Fruit fly (Drosophila melanogaster) whole organism, embryonic: ENCODE data around the gene dpr20.

Experiments
- Atf6 ChIP-seq: fragments of 200-800 bp; sonication (Bioruptor generic); IDR thresholded peaks from 2 replicates; pipeline ENCODE4 v1.3.6; 2022; ENCODE audit warnings: missing biosample characterization, missing genetic modification characterization
- Awh ChIP-seq: fragments of 200-800 bp; sonication (Bioruptor generic); IDR thresholded peaks from 2 replicates; pipeline ENCODE4, ENCODE4 v1.3.6; 2022; ENCODE audit warnings: missing biosample characterization, missing genetic modification characterization
- CG11695 ChIP-seq: fragments of 200-800 bp; sonication (Bioruptor generic); IDR thresholded peaks from 3 replicates; pipeline ENCODE4 v1.3.6; 2022; ENCODE audit warnings: missing biosample characterization, missing genetic modification characterization
- CG12236 ChIP-seq: fragments of 200-800 bp; sonication (Bioruptor generic); optimal IDR thresholded peaks from 2 replicates; lab custom pipeline; 2016; ENCODE audit warnings: missing biosample characterization, missing genetic modification characterization
- CG13775 ChIP-seq: fragments of 200-800 bp; sonication (Bioruptor generic); optimal IDR thresholded peaks from 3 replicates; lab custom pipeline; 2017; ENCODE audit warnings: missing biosample characterization, mild to moderate bottlenecking, missing genetic modification characterization
- CG15601 ChIP-seq: fragments of 200-800 bp; sonication (Bioruptor generic); optimal IDR thresholded peaks from 3 replicates; lab custom pipeline; 2019; ENCODE audit warnings: missing biosample characterization, mild to moderate bottlenecking, missing genetic modification characterization, moderate library complexity
- CG15696 ChIP-seq: fragments of 200-800 bp; sonication (Bioruptor generic); optimal IDR thresholded peaks from 2 replicates; lab custom pipeline; 2019; ENCODE audit warnings: missing biosample characterization, mild to moderate bottlenecking, missing genetic modification characterization, moderate library complexity
- CG1603 ChIP-seq: fragments of 200-800 bp; sonication (Bioruptor generic); optimal IDR thresholded peaks from 2 replicates; lab custom pipeline; 2019; ENCODE audit warnings: missing biosample characterization, mild to moderate bottlenecking, missing genetic modification characterization, moderate library complexity
- CG18476 ChIP-seq: fragments of 200-800 bp; sonication (Bioruptor generic); optimal IDR thresholded peaks from 2 replicates; lab custom pipeline; 2016; ENCODE audit warnings: missing biosample characterization, mild to moderate bottlenecking, missing genetic modification characterization
- CG18764 ChIP-seq: fragments of 200-800 bp; sonication (Bioruptor generic); optimal IDR thresholded peaks from 3 replicates; lab custom pipeline; 2016; ENCODE audit warnings: missing biosample characterization, missing genetic modification characterization
- CG2116 ChIP-seq: fragments of 200-800 bp; sonication (Bioruptor generic); optimal IDR thresholded peaks from 3 replicates; lab custom pipeline; 2018; ENCODE audit warnings: missing biosample characterization, mild to moderate bottlenecking, missing genetic modification characterization
- CG2120 ChIP-seq: fragments of 200-800 bp; sonication (Bioruptor generic); optimal IDR thresholded peaks from 3 replicates; lab custom pipeline; 2016; ENCODE audit warnings: missing biosample characterization, missing genetic modification characterization
- CG2202 ChIP-seq: fragments of 200-800 bp; sonication (Bioruptor generic); optimal IDR thresholded peaks from 2 replicates; lab custom pipeline; 2018; ENCODE audit warnings: missing biosample characterization, mild to moderate bottlenecking, missing genetic modification characterization
- CG31365 ChIP-seq: fragments of 200-800 bp; sonication (Bioruptor generic); optimal IDR thresholded peaks from 2 replicates; lab custom pipeline; 2018; ENCODE audit warnings: missing biosample characterization, mild to moderate bottlenecking, missing genetic modification characterization
- CG4360 ChIP-seq: fragments of 200-800 bp; sonication (Bioruptor generic); IDR thresholded peaks from 2 replicates; pipeline ENCODE4 v1.3.6; 2022; ENCODE audit warnings: missing biosample characterization, missing genetic modification characterization
- CG43689 ChIP-seq: fragments of 200-800 bp; sonication (Bioruptor generic); IDR thresholded peaks from 2 replicates; pipeline ENCODE4 v1.3.6; 2022; ENCODE audit warnings: missing biosample characterization, missing genetic modification characterization
- CG6254 ChIP-seq: fragments of 200-800 bp; sonication (Bioruptor generic); optimal IDR thresholded peaks from 3 replicates; lab custom pipeline; 2017; ENCODE audit warnings: mild to moderate bottlenecking, missing biosample characterization, missing genetic modification reagents, missing genetic modification characterization
- CG9932 ChIP-seq: fragments of 200-800 bp; sonication (Bioruptor generic); IDR thresholded peaks from 2 replicates; pipeline ENCODE4 v1.3.6; 2022; ENCODE audit warnings: missing biosample characterization, missing genetic modification characterization
- D19A ChIP-seq: fragments of 200-800 bp; optimal IDR thresholded peaks from 3 replicates; lab custom pipeline; 2019; ENCODE audit warnings: missing biosample characterization, mild to moderate bottlenecking, missing genetic modification characterization, moderate library complexity
- Deaf1 ChIP-seq: fragments of 200-800 bp; optimal IDR thresholded peaks from 3 replicates; lab custom pipeline; 2019; ENCODE audit warnings: missing biosample characterization, mild to moderate bottlenecking, missing genetic modification characterization, moderate library complexity
- Fer1 ChIP-seq: fragments of 200-800 bp; sonication (Bioruptor generic); optimal IDR thresholded peaks from 2 replicates; lab custom pipeline; 2017; ENCODE audit warnings: missing biosample characterization, mild to moderate bottlenecking, missing genetic modification characterization
- Fer2 ChIP-seq: fragments of 200-800 bp; sonication (Bioruptor generic); optimal IDR thresholded peaks from 2 replicates; lab custom pipeline; 2018; ENCODE audit warnings: missing biosample characterization, mild to moderate bottlenecking, missing genetic modification characterization, moderate library complexity
- Hand ChIP-seq: fragments of 200-800 bp; sonication (Bioruptor generic); optimal IDR thresholded peaks from 2 replicates; lab custom pipeline; 2017; ENCODE audit warnings: mild to moderate bottlenecking, missing biosample characterization, missing genetic modification reagents, missing genetic modification characterization
- Hey ChIP-seq: fragments of 200-800 bp; sonication (Bioruptor generic); optimal IDR thresholded peaks from 3 replicates; lab custom pipeline; 2018; ENCODE audit warnings: missing biosample characterization, mild to moderate bottlenecking, missing genetic modification characterization
- Hmr ChIP-seq: fragments of 200-800 bp; sonication (Bioruptor generic); optimal IDR thresholded peaks from 3 replicates; lab custom pipeline; 2017; ENCODE audit warnings: mild to moderate bottlenecking, missing biosample characterization, missing genetic modification reagents, missing genetic modification characterization
- Lhr ChIP-seq: fragments of 200-800 bp; sonication (Bioruptor generic); optimal IDR thresholded peaks from 3 replicates; lab custom pipeline; 2017; ENCODE audit warnings: mild to moderate bottlenecking, missing biosample characterization, missing genetic modification reagents, missing genetic modification characterization
- Meics ChIP-seq: fragments of 200-800 bp; sonication (Bioruptor generic); optimal IDR thresholded peaks from 2 replicates; lab custom pipeline; 2017; ENCODE audit warnings: missing biosample characterization, mild to moderate bottlenecking, missing genetic modification characterization
- NK7.1 ChIP-seq: fragments of 200-800 bp; sonication (Bioruptor generic); optimal IDR thresholded peaks from 3 replicates; lab custom pipeline; 2016; ENCODE audit warnings: missing biosample characterization, missing genetic modification characterization
- Spps ChIP-seq: fragments of 200-800 bp; sonication (Bioruptor generic); optimal IDR thresholded peaks from 2 replicates; lab custom pipeline; 2018; ENCODE audit warnings: missing biosample characterization, mild to moderate bottlenecking, missing genetic modification characterization
- abd-A ChIP-seq: fragments of 200-800 bp; sonication (Bioruptor generic); optimal IDR thresholded peaks from 3 replicates; lab custom pipeline; 2019; ENCODE audit warnings: missing biosample characterization, mild to moderate bottlenecking, missing genetic modification characterization, moderate library complexity
- bab2 ChIP-seq: fragments of 200-800 bp; sonication (Bioruptor generic); optimal IDR thresholded peaks from 2 replicates; lab custom pipeline; 2016; ENCODE audit warnings: missing biosample characterization, missing genetic modification characterization
- cad ChIP-seq: fragments of >200 bp; optimal IDR thresholded peaks from 2 replicates; lab custom pipeline; 2017; ENCODE audit warnings: missing biosample characterization, missing genetic modification characterization
- chif ChIP-seq, 2 experiments: fragments of 200-800 bp; sonication (Bioruptor generic); optimal IDR thresholded peaks; 3 replicates each; lab custom pipeline; 2016; ENCODE audit warnings: missing biosample characterization in 2 of 2, missing genetic modification characterization in 2 of 2
- chm ChIP-seq: fragments of 200-800 bp; sonication (Bioruptor generic); IDR thresholded peaks from 2 replicates; pipeline ENCODE4 v1.3.6; 2022; ENCODE audit warnings: missing biosample characterization, missing genetic modification characterization
- crc ChIP-seq: fragments of 200-800 bp; sonication (Bioruptor generic); optimal IDR thresholded peaks from 2 replicates; lab custom pipeline; 2016; ENCODE audit warnings: missing biosample characterization, missing genetic modification characterization
- da ChIP-seq: fragments of 200-800 bp; sonication (Bioruptor generic); optimal IDR thresholded peaks from 2 replicates; lab custom pipeline; 2016; ENCODE audit warnings: missing biosample characterization, missing genetic modification characterization
- dan ChIP-seq: fragments of 200-800 bp; sonication (Bioruptor generic); IDR thresholded peaks from 2 replicates; pipeline ENCODE4 v1.3.6; 2022; ENCODE audit warnings: missing biosample characterization, missing genetic modification characterization
- dpn ChIP-seq, 2 experiments: fragments of 200-800 bp; sonication (Bioruptor generic); optimal IDR thresholded peaks; 3 replicates each; lab custom pipeline; 2016; ENCODE audit warnings: missing biosample characterization in 2 of 2, missing genetic modification characterization in 2 of 2
- dysf ChIP-seq: fragments of 200-800 bp; sonication (Bioruptor generic); IDR thresholded peaks from 3 replicates; pipeline ENCODE4 v1.3.6; 2022; ENCODE audit warnings: missing biosample characterization, missing genetic modification characterization
- fu2 ChIP-seq: fragments of 200-800 bp; sonication (Bioruptor generic); optimal IDR thresholded peaks from 2 replicates; lab custom pipeline; 2016; ENCODE audit warnings: missing biosample characterization, missing genetic modification characterization
- grau ChIP-seq: fragments of 200-800 bp; optimal IDR thresholded peaks from 3 replicates; lab custom pipeline; 2019; ENCODE audit warnings: missing biosample characterization, mild to moderate bottlenecking, missing genetic modification characterization, moderate library complexity
- her ChIP-seq: fragments of 200-800 bp; sonication (Bioruptor generic); optimal IDR thresholded peaks from 2 replicates; lab custom pipeline; 2016; ENCODE audit warnings: missing biosample characterization, missing genetic modification characterization
- inv ChIP-seq: fragments of 200-800 bp; sonication (Bioruptor generic); IDR thresholded peaks from 2 replicates; pipeline ENCODE4 v1.3.6; 2022; ENCODE audit warnings: missing biosample characterization, missing genetic modification characterization; ENCODE audit not compliant: partially characterized antibody
- luna ChIP-seq: fragments of 200-800 bp; sonication (Bioruptor generic); optimal IDR thresholded peaks from 2 replicates; lab custom pipeline; 2016; ENCODE audit warnings: missing biosample characterization, missing genetic modification characterization
- mirr ChIP-seq: fragments of 200-800 bp; sonication (Bioruptor generic); optimal IDR thresholded peaks from 3 replicates; lab custom pipeline; 2018; ENCODE audit warnings: missing biosample characterization, mild to moderate bottlenecking, missing genetic modification characterization
- mld ChIP-seq: fragments of 200-800 bp; sonication (Bioruptor generic); IDR thresholded peaks from 3 replicates; pipeline ENCODE4 v1.3.6; 2022; ENCODE audit warnings: missing biosample characterization, missing genetic modification characterization; ENCODE audit not compliant: partially characterized antibody
- org-1 ChIP-seq: fragments of 200-800 bp; sonication (Bioruptor generic); optimal IDR thresholded peaks from 2 replicates; lab custom pipeline; 2017; ENCODE audit warnings: missing biosample characterization, missing genetic modification characterization
- pros ChIP-seq: fragments of 200-800 bp; sonication (Bioruptor generic); optimal IDR thresholded peaks from 3 replicates; lab custom pipeline; 2019; ENCODE audit warnings: missing biosample characterization, mild to moderate bottlenecking, missing genetic modification characterization, moderate library complexity
- row ChIP-seq: fragments of 200-800 bp; sonication (Bioruptor generic); IDR thresholded peaks from 3 replicates; pipeline ENCODE4 v1.3.6; 2022; ENCODE audit warnings: missing biosample characterization, missing genetic modification characterization
- sqz ChIP-seq: fragments of 200-800 bp; sonication (Bioruptor generic); optimal IDR thresholded peaks from 3 replicates; lab custom pipeline; 2018; ENCODE audit warnings: missing biosample characterization, mild to moderate bottlenecking, missing genetic modification characterization
- tx ChIP-seq: fragments of 200-800 bp; sonication (Bioruptor generic); optimal IDR thresholded peaks from 2 replicates; lab custom pipeline; 2016; ENCODE audit warnings: missing biosample characterization, missing genetic modification characterization
- wor ChIP-seq: fragments of 200-800 bp; sonication (Bioruptor generic); IDR thresholded peaks from 2 replicates; pipeline ENCODE4 v1.3.6; 2022; ENCODE audit warnings: missing biosample characterization, missing genetic modification characterization

dpr20 gene

dm6 chr3L:820332-820731, 36.7 kb downstream of the dpr20 start (continued):
- TF ChIP-seq org-1 (GFP tag; lab: Kevin White, UChicago): peak; percentile 15
- TF ChIP-seq CG1603 (tag; lab: Kevin White, UChicago): peak; percentile 54
- TF ChIP-seq fu2 (GFP tag; lab: Kevin White, UChicago): no peak
- TF ChIP-seq CG2116 (GFP tag; lab: Kevin White, UChicago): peak; percentile 6
- peak; percentile 44 for TF ChIP-seq CG6254
- TF ChIP-seq cad (GFP tag; lab: Kevin White, UChicago): no peak
- peak; percentile 66 for TF ChIP-seq grau
- TF ChIP-seq tx: no peak
- no peak for TF ChIP-seq CG31365 (tag; lab: Kevin White, UChicago)
- no peak for TF ChIP-seq Fer2 (tag; lab: Kevin White, UChicago)
- peak; percentile 52 for TF ChIP-seq CG15601 (tag; lab: Kevin White, UChicago)
- no peak for TF ChIP-seq abd-A (tag; lab: Kevin White, UChicago)
- peak; percentile 44; the same call in 1 of the 2 replicates for TF ChIP-seq CG9932 (GFP tag; lab: Robert Waterston, UW)
- peak; percentile 11 for TF ChIP-seq CG18476
- TF ChIP-seq da: no peak
- TF ChIP-seq dysf (GFP tag; lab: Robert Waterston, UW): peak; percentile 85
- TF ChIP-seq mld: no peak
- peak; percentile 24 for TF ChIP-seq Lhr (GFP tag; lab: Kevin White, UChicago)
- peak; percentile 69 for TF ChIP-seq Awh (GFP tag; lab: Robert Waterston, UW)
- TF ChIP-seq NK7.1 (GFP tag; lab: Kevin White, UChicago): no peak
- TF ChIP-seq CG11695: peak; percentile 62; the same call in 1 of the 3 replicates
- peak; percentile 78 for TF ChIP-seq Fer1 (GFP tag; lab: Kevin White, UChicago)
- TF ChIP-seq CG12236: no peak
- TF ChIP-seq mirr: no peak
- peak; percentile 17 for TF ChIP-seq CG2120 (GFP tag; lab: Kevin White, UChicago)
- TF ChIP-seq D19A: peak; percentile 71
- TF ChIP-seq CG18764 (GFP tag; lab: Kevin White, UChicago): peak; percentile 46
- TF ChIP-seq Meics (GFP tag; lab: Kevin White, UChicago): peak; percentile 73
- TF ChIP-seq CG4360: 0 out of 2 replicates have a peak, but pooled peaks have one; percentile 24
- TF ChIP-seq CG2202 (tag; lab: Kevin White, UChicago): peak; percentile 29
- peak; percentile 63 for TF ChIP-seq Hmr (GFP tag; lab: Kevin White, UChicago)
- TF ChIP-seq Spps (tag; lab: Kevin White, UChicago): peak; percentile 30
- no peak for TF ChIP-seq Hey (tag; lab: Kevin White, UChicago)
- TF ChIP-seq Hand (GFP tag; lab: Kevin White, UChicago): no peak
- no peak for TF ChIP-seq dan (GFP tag; lab: Robert Waterston, UW)
- peak; percentile 68; the same call in 1 of the 2 replicates for TF ChIP-seq Atf6 (GFP tag; lab: Robert Waterston, UW)
- TF ChIP-seq her: peak; percentile 23
- TF ChIP-seq, all 482 proteins: peak for 267

- TF ChIP-seq Deaf1 (tag; lab: Kevin White, UChicago) (peak; percentile 48), wor (GFP tag; lab: Robert Waterston, UW) (peak; percentile 88), chm (GFP tag; lab: Robert Waterston, UW) (peak; percentile 96), chif (GFP tag; optimal IDR thresholded peaks at IDR 0.05; lab: Kevin White, UChicago) (peak; percentile 85), CG18476 (peak; percentile 76), CG12236 (peak; percentile 80), dpn (GFP tag; optimal IDR thresholded peaks at IDR 0.05; lab: Kevin White, UChicago) (peak; percentile 88 to 94), luna (GFP tag; lab: Kevin White, UChicago) (no peak), CG43689 (peak; percentile 92), CG15696 (tag; lab: Kevin White, UChicago) (peak; percentile 27), crc (peak; percentile 78), inv (no peak), row (peak; percentile 95), CG13775 (GFP tag; lab: Kevin White, UChicago) (peak; percentile 56), bab2 (peak; percentile 86), sqz (GFP tag; lab: Kevin White, UChicago) (peak; percentile 98), pros (peak; percentile 3)
Observed at dm6 chr3L:819297-819886, 37.7 kb downstream of the dpr20 start.
